Worm (Caenorhabditis elegans): ENCODE results near the gene C44H4.4.

ce11 chrX:14535913-14536312 is 53.0 kb downstream of the C44H4.4 start:
- TF ChIP-seq C16A3.4 (tag; optimal IDR thresholded peaks at IDR 0.05) (no peak), pqm-1 (tag; optimal IDR thresholded peaks at IDR 0.05) (no peak), isw-1 (GFP tag; IDR thresholded peaks at IDR 0.05) (no peak), C04F5.9 (tag; optimal IDR thresholded peaks at IDR 0.05) (no peak), dpl-1 (GFP tag; optimal IDR thresholded peaks at IDR 0.05) (no peak)
